Worm (Caenorhabditis elegans): Measurements from ENCODE around the gene lgc-18.

- TF ChIP-seq flt-1 (GFP tag; IDR thresholded peaks at IDR 0.05), result peak; percentile 53; the same call in 1 of the 2 replicates
- TF ChIP-seq T22C8.4 (GFP tag; IDR thresholded peaks at IDR 0.05), result no peak
- no peak for TF ChIP-seq ztf-29 (GFP tag; IDR thresholded peaks at IDR 0.05)
- TF ChIP-seq ztf-23 (GFP tag; IDR thresholded peaks at IDR 0.05), result no peak
- TF ChIP-seq klf-2 (GFP tag; conservative IDR thresholded peaks at IDR 0.05), result no peak
- TF ChIP-seq ref-1 (GFP tag; conservative IDR thresholded peaks at IDR 0.05), result no peak
These were observed 44.7 kb upstream of the lgc-18 start for ce11 chrX:12080581-12081162.
